In genomic region chrIV:12203968-12204367, ce11 we compare ENCODE assay signal across 5 worm cellular contexts.
TF ChIP-seq lines count a peak whose summit lies in the region.

No protein-coding gene starts in this region.

TF ChIP-seq in whole organism, L1 larva, 84 proteins besides CTCF, POLR2A, EP300 and RAD21:
- no peak for TF ChIP-seq ceh-88 (GFP tag; IDR thresholded peaks at IDR 0.05; lab: Robert Waterston, UW)
- TF ChIP-seq efl-1 (optimal IDR thresholded peaks at IDR 0.05; lab: Kevin White, UChicago) = no peak
- peak in 1 of 2 experiments; percentile 81 for TF ChIP-seq efl-1 (GFP tag; optimal IDR thresholded peaks at IDR 0.05 in 1 of 2; lab: Kevin White, UChicago)
- TF ChIP-seq skn-1 (tag; optimal IDR thresholded peaks at IDR 0.05; lab: Kevin White, UChicago) = no peak
- no peak for TF ChIP-seq ceh-63 (GFP tag; optimal IDR thresholded peaks at IDR 0.05; lab: Kevin White, UChicago)
- no peak for TF ChIP-seq nhr-90 (tag; optimal IDR thresholded peaks at IDR 0.05; lab: Kevin White, UChicago; ENCODE audit: poor library complexity)
- TF ChIP-seq nhr-47 (tag; optimal IDR thresholded peaks at IDR 0.05; lab: Kevin White, UChicago) = no peak
- no peak for TF ChIP-seq nhr-84 (tag; optimal IDR thresholded peaks at IDR 0.05; lab: Kevin White, UChicago)
- TF ChIP-seq ces-1 (GFP tag; optimal IDR thresholded peaks at IDR 0.05; lab: Kevin White, UChicago) = no peak
- TF ChIP-seq unc-86 (tag; optimal IDR thresholded peaks at IDR 0.05; lab: Kevin White, UChicago) = no peak
- TF ChIP-seq tbx-2 (tag; optimal IDR thresholded peaks at IDR 0.05; lab: Kevin White, UChicago) = peak; percentile 28
- TF ChIP-seq fkh-8 (tag; optimal IDR thresholded peaks at IDR 0.05; lab: Kevin White, UChicago) = no peak
- TF ChIP-seq ceh-90 (tag; optimal IDR thresholded peaks at IDR 0.05; lab: Kevin White, UChicago) = no peak
- peak; percentile 19 for TF ChIP-seq nhr-77 (tag; optimal IDR thresholded peaks at IDR 0.05; lab: Kevin White, UChicago)
- no peak for TF ChIP-seq C16A3.4 (tag; optimal IDR thresholded peaks at IDR 0.05; lab: Kevin White, UChicago)

TF ChIP-seq in whole organism, L2 larva, 48 proteins besides CTCF, POLR2A, EP300 and RAD21:
- TF ChIP-seq nhr-11 (tag; optimal IDR thresholded peaks at IDR 0.05; lab: Kevin White, UChicago) (no peak), unc-62 (GFP tag; optimal IDR thresholded peaks at IDR 0.05; lab: Kevin White, UChicago) (no peak), gmeb-1 (tag; optimal IDR thresholded peaks at IDR 0.05; lab: Kevin White, UChicago) (no peak), nhr-129 (tag; optimal IDR thresholded peaks at IDR 0.05; lab: Kevin White, UChicago) (peak; percentile 43), nhr-6 (tag; optimal IDR thresholded peaks at IDR 0.05; lab: Kevin White, UChicago) (no peak), ZK546.5 (tag; optimal IDR thresholded peaks at IDR 0.05; lab: Kevin White, UChicago) (no peak)

TF ChIP-seq in whole organism, L3 larva, 47 proteins besides CTCF, POLR2A, EP300 and RAD21:
- TF ChIP-seq pha-4 (tag; optimal IDR thresholded peaks at IDR 0.05; lab: Kevin White, UChicago) = peak; percentile 85
- TF ChIP-seq fkh-2 (tag; optimal IDR thresholded peaks at IDR 0.05; lab: Kevin White, UChicago) = no peak

TF ChIP-seq in whole organism, L4 larva, 104 proteins besides CTCF, POLR2A, EP300 and RAD21:
- TF ChIP-seq daf-8 (GFP tag; IDR thresholded peaks at IDR 0.05; lab: Robert Waterston, UW) = no peak
- TF ChIP-seq nhr-6 (tag; optimal IDR thresholded peaks at IDR 0.05; lab: Kevin White, UChicago) = peak; percentile 23

TF ChIP-seq in whole organism, young adult, 124 proteins besides CTCF, POLR2A, EP300 and RAD21:
- TF ChIP-seq cebp-2 (GFP tag; IDR thresholded peaks at IDR 0.05; lab: Robert Waterston, UW) (0 out of 2 replicates have a peak, but pooled peaks have one; percentile 72), dpl-1 (GFP tag; optimal IDR thresholded peaks at IDR 0.05; lab: Kevin White, UChicago) (no peak)
TF ChIP-seq in whole organism, young adult: peak in this region for 1.
